Fruit fly (Drosophila melanogaster): Measurements from ENCODE around the gene hd.

hd gene

DNA sequence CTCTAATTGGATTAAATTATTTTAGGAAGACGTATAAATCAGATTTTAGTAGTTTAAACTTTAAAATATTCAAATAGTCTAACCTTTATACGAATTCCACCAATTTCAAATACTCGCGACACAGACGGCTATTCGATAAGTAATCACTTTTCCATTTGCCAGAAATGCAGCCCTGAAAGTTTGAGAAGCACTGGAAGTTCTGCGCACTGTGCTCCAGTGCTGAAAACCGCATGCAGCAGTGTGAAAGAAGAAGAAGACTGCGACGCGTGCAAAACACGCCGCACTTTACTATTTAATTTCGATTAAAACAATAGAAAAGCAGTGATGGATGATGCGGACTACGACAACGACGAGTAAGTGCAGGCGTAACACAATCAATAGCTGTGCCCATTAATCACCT lies 3.2 kb downstream of the hd start, which contains the start of gene Polr2F (continued):
- TF ChIP-seq dac (GFP tag; optimal IDR thresholded peaks at IDR 0.05) (no peak), CG10631 (GFP tag; optimal IDR thresholded peaks at IDR 0.05) (no peak), Hr39 (GFP tag; optimal IDR thresholded peaks at IDR 0.05) (peak; percentile 83), Eip75B (GFP tag; optimal IDR thresholded peaks at IDR 0.05) (no peak), dsx (GFP tag; optimal IDR thresholded peaks at IDR 0.05; ENCODE audit: poor library complexity, severe bottlenecking) (no peak), Hr38 (GFP tag; optimal IDR thresholded peaks at IDR 0.05) (peak; percentile 10), Sox102F (GFP tag; optimal IDR thresholded peaks at IDR 0.05) (no peak), CG11762 (GFP tag; optimal IDR thresholded peaks at IDR 0.05; ENCODE audit: insufficient read depth) (no peak), pdm3 (GFP tag; optimal IDR thresholded peaks at IDR 0.05) (no peak), svp (GFP tag) (no peak), CG7368 (GFP tag; optimal IDR thresholded peaks at IDR 0.05) (no peak), CG6808 (GFP tag; optimal IDR thresholded peaks at IDR 0.05) (no peak), CG9139 (GFP tag; optimal IDR thresholded peaks at IDR 0.05) (no peak), topi (GFP tag; optimal IDR thresholded peaks at IDR 0.05) (peak; percentile 68), Ets96B (tag; optimal IDR thresholded peaks at IDR 0.05) (peak; percentile 42), Eip93F (GFP tag; optimal IDR thresholded peaks at IDR 0.05) (no peak), CG16779 (tag; optimal IDR thresholded peaks at IDR 0.05) (no peak), CG3032 (tag; optimal IDR thresholded peaks at IDR 0.05) (peak; percentile 59), CG34406 (GFP tag; optimal IDR thresholded peaks at IDR 0.05) (no peak), Ets21C (GFP tag; optimal IDR thresholded peaks at IDR 0.05) (peak; percentile 66)

- TF ChIP-seq CG8319 (GFP tag; optimal IDR thresholded peaks at IDR 0.05) (no peak), CG34406 (GFP tag; optimal IDR thresholded peaks at IDR 0.05) (no peak)
Measured at dm6 chr3R:5369490-5370001, 5.2 kb downstream of the hd start, which contains the start of the genes CG31542 and CG34277. Gene CG31542, plus strand, starts transcription at chr3R:5369540. Gene CG34277, plus strand, starts transcription at chr3R:5369540.

dm6 chr3R:5368170-5368781 lies 6.5 kb downstream of the hd start, which contains the start of gene Cerk:
Gene Cerk, minus strand, starts transcription at chr3R:5368306.
- TF ChIP-seq lz (GFP tag; optimal IDR thresholded peaks at IDR 0.05) = peak; percentile 3
- peak; percentile 34 for TF ChIP-seq Hr39 (GFP tag; optimal IDR thresholded peaks at IDR 0.05)
- peak; percentile 36; the same call in 1 of the 2 replicates for TF ChIP-seq CG15336 (GFP tag; IDR thresholded peaks at IDR 0.05)
- peak; percentile 30; the same call in 1 of the 3 replicates for TF ChIP-seq CG8119 (GFP tag; IDR thresholded peaks at IDR 0.05)
- peak; percentile 17 for TF ChIP-seq CG6854 (GFP tag; optimal IDR thresholded peaks at IDR 0.05)
- no peak for TF ChIP-seq CG6808 (GFP tag; optimal IDR thresholded peaks at IDR 0.05)
- TF ChIP-seq ss (GFP tag; optimal IDR thresholded peaks at IDR 0.05) = peak in 1 of 2 experiments; percentile 10
- TF ChIP-seq CG31627 (GFP tag; optimal IDR thresholded peaks at IDR 0.05) = peak; percentile 23
- no peak for TF ChIP-seq CG11902 (GFP tag; optimal IDR thresholded peaks at IDR 0.05)
- TF ChIP-seq salr (GFP tag; optimal IDR thresholded peaks at IDR 0.05) = peak in 1 of 2 experiments; percentile 6
- TF ChIP-seq CG1621 (tag; optimal IDR thresholded peaks at IDR 0.05) = peak; percentile 40
- TF ChIP-seq CG32006 (GFP tag; optimal IDR thresholded peaks at IDR 0.05) = no peak
- no peak for TF ChIP-seq CG10631 (GFP tag; optimal IDR thresholded peaks at IDR 0.05)
- peak; percentile 56; the same call in 1 of the 3 replicates for TF ChIP-seq CG6163 (GFP tag; IDR thresholded peaks at IDR 0.05)
- TF ChIP-seq CG11762 (GFP tag; optimal IDR thresholded peaks at IDR 0.05; ENCODE audit: insufficient read depth) = no peak
- peak; percentile 26 for TF ChIP-seq Eip78C (GFP tag)
- peak; percentile 51; the same call in 2 of the 3 replicates for TF ChIP-seq eg (GFP tag; IDR thresholded peaks at IDR 0.05)
- peak; percentile 13 for TF ChIP-seq topi (GFP tag; optimal IDR thresholded peaks at IDR 0.05)
- TF ChIP-seq CG3032 (tag; optimal IDR thresholded peaks at IDR 0.05) = no peak
- TF ChIP-seq CG9139 (GFP tag; optimal IDR thresholded peaks at IDR 0.05) = no peak
- no peak for TF ChIP-seq Hr38 (GFP tag; optimal IDR thresholded peaks at IDR 0.05)
- no peak for TF ChIP-seq Blimp-1 (GFP tag; optimal IDR thresholded peaks at IDR 0.05)
- peak; percentile 51 for TF ChIP-seq Sox14 (GFP tag; optimal IDR thresholded peaks at IDR 0.05)
- peak; percentile 61 for TF ChIP-seq CG3919 (GFP tag; optimal IDR thresholded peaks at IDR 0.05)
